Worm (Caenorhabditis elegans) whole organism, L1 larva: Measurements from ENCODE around the gene Y49E10.30.
"Not testable (repeated sequence)": the region's sequence is repeated elsewhere in the genome, so short reads cannot be mapped to it uniquely, and the experiment has no call there.

ENCODE experiments used
- C16A3.4 ChIP-seq: fragments of 150-350 bp; optimal IDR thresholded peaks from 2 replicates; lab custom pipeline; 2014; ENCODE audit warnings: missing biosample characterization, missing genetic modification characterization
- F16B12.6 ChIP-seq: fragments of 150-350 bp; optimal IDR thresholded peaks from 2 replicates; lab custom pipeline; 2014; ENCODE audit warnings: missing biosample characterization, missing genetic modification characterization
- Y116A8C.19 ChIP-seq: sonication (generic microtip); optimal IDR thresholded peaks from 2 replicates; lab custom pipeline; 2016; ENCODE audit warnings: missing compliant biosample characterization, missing genetic modification characterization, borderline replicate concordance
- blmp-1 ChIP-seq: fragments of 150-350 bp; optimal IDR thresholded peaks from 2 replicates; lab custom pipeline; 2014; ENCODE audit warnings: missing biosample characterization, missing genetic modification characterization
- ceh-88 ChIP-seq: fragments of 200-800 bp; sonication (Bioruptor generic); IDR thresholded peaks from 2 replicates; pipeline ENCODE4 v1.3.6; 2022; ENCODE audit warnings: missing genetic modification characterization, missing compliant biosample characterization
- ces-1 ChIP-seq: fragments of 150-350 bp; optimal IDR thresholded peaks from 2 replicates; lab custom pipeline; 2014; ENCODE audit warnings: missing biosample characterization, missing genetic modification reagents, missing genetic modification characterization
- efl-1 ChIP-seq, 4 experiments: fragments of 150-350 bp; optimal IDR thresholded peaks in 3 of 4; peaks in 1 of 4; 1 replicate in 1 of 4; 2 replicates in 3 of 4; lab custom pipeline; 2014; ENCODE audit warnings: missing biosample characterization in 2 of 4, missing genetic modification characterization in 2 of 4, missing genetic modification reagents in 2 of 4
- fkh-4 ChIP-seq: sonication (generic microtip); optimal IDR thresholded peaks from 2 replicates; lab custom pipeline; 2016; ENCODE audit warnings: missing compliant biosample characterization, missing genetic modification characterization, borderline replicate concordance
- irx-1 ChIP-seq: sonication (generic microtip); optimal IDR thresholded peaks from 2 replicates; lab custom pipeline; 2016; ENCODE audit warnings: missing genetic modification characterization, missing compliant biosample characterization
- jun-1 ChIP-seq: fragments of 150-350 bp; optimal IDR thresholded peaks from 2 replicates; lab custom pipeline; 2014; ENCODE audit warnings: missing biosample characterization, missing genetic modification reagents, missing genetic modification characterization
- lin-13 ChIP-seq: fragments of 150-350 bp; optimal IDR thresholded peaks from 2 replicates; lab custom pipeline; 2014; ENCODE audit warnings: missing biosample characterization, missing genetic modification reagents, missing genetic modification characterization
- lin-15B ChIP-seq: fragments of 150-350 bp; sonication (generic microtip); optimal IDR thresholded peaks from 3 replicates; lab custom pipeline; 2014; ENCODE audit warnings: missing biosample characterization, missing genetic modification characterization
- lsy-2 ChIP-seq, 2 experiments: fragments of 150-350 bp; optimal IDR thresholded peaks; 2 replicates each; lab custom pipeline; 2014; ENCODE audit warnings: missing biosample characterization in 2 of 2, missing genetic modification characterization in 2 of 2
- mdl-1 ChIP-seq, 2 experiments: fragments of 150-350 bp; optimal IDR thresholded peaks; 2 replicates each; lab custom pipeline; 2014 to 2017; ENCODE audit warnings: missing biosample characterization in 2 of 2, missing genetic modification characterization in 2 of 2, inconsistent platforms in 1 of 2
- mep-1 ChIP-seq: fragments of 150-350 bp; optimal IDR thresholded peaks from 2 replicates; lab custom pipeline; 2014; ENCODE audit warnings: missing biosample characterization, missing genetic modification characterization
- nhr-12 ChIP-seq: sonication (generic microtip); optimal IDR thresholded peaks from 2 replicates; lab custom pipeline; 2017; ENCODE audit warnings: missing biosample characterization, missing genetic modification characterization
- nhr-19 ChIP-seq: fragments of 200-800 bp; sonication (Bioruptor generic); conservative IDR thresholded peaks from 2 replicates; pipeline ENCODE4 v1.3.6; 2022; ENCODE audit warnings: missing genetic modification characterization, missing compliant biosample characterization
- nhr-20 ChIP-seq: sonication (generic microtip); optimal IDR thresholded peaks from 2 replicates; lab custom pipeline; 2016; ENCODE audit warnings: mild to moderate bottlenecking, missing genetic modification characterization, missing compliant biosample characterization
- nhr-47 ChIP-seq: sonication (generic microtip); optimal IDR thresholded peaks from 2 replicates; lab custom pipeline; 2016; ENCODE audit warnings: mild to moderate bottlenecking, missing genetic modification characterization, moderate library complexity, missing compliant biosample characterization
- nhr-71 ChIP-seq: sonication (generic microtip); optimal IDR thresholded peaks from 2 replicates; lab custom pipeline; 2016; ENCODE audit warnings: mild to moderate bottlenecking, missing genetic modification characterization, moderate library complexity, missing compliant biosample characterization
- nhr-76 ChIP-seq: sonication (generic microtip); optimal IDR thresholded peaks from 2 replicates; lab custom pipeline; 2017; ENCODE audit warnings: missing biosample characterization, missing genetic modification characterization
- nhr-77 ChIP-seq: fragments of 150-350 bp; optimal IDR thresholded peaks from 2 replicates; lab custom pipeline; 2014; ENCODE audit warnings: missing biosample characterization, missing genetic modification characterization
- nhr-90 ChIP-seq: sonication (generic microtip); optimal IDR thresholded peaks from 2 replicates; lab custom pipeline; 2016; ENCODE audit warnings: mild to moderate bottlenecking, missing genetic modification characterization, missing compliant biosample characterization; ENCODE audit not compliant: poor library complexity
- pag-3 ChIP-seq: sonication (generic microtip); optimal IDR thresholded peaks from 2 replicates; lab custom pipeline; 2017; ENCODE audit warnings: missing genetic modification characterization, mild to moderate bottlenecking, missing compliant biosample characterization, antibody characterized with exemption, borderline replicate concordance; ENCODE audit not compliant: insufficient read depth
- pqm-1 ChIP-seq: sonication (generic microtip); optimal IDR thresholded peaks from 3 replicates; lab custom pipeline; 2017; ENCODE audit warnings: missing biosample characterization, missing genetic modification characterization
- rnt-1 ChIP-seq: sonication (generic microtip); optimal IDR thresholded peaks from 2 replicates; lab custom pipeline; 2016; ENCODE audit warnings: mild to moderate bottlenecking, missing genetic modification characterization, moderate library complexity, missing compliant biosample characterization
- skn-1 ChIP-seq: fragments of 150-350 bp; optimal IDR thresholded peaks from 2 replicates; lab custom pipeline; 2014; ENCODE audit warnings: missing biosample characterization, missing genetic modification characterization
- sox-4 ChIP-seq: sonication (generic microtip); optimal IDR thresholded peaks from 2 replicates; lab custom pipeline; 2016; ENCODE audit warnings: missing genetic modification characterization, missing compliant biosample characterization
- swsn-7 ChIP-seq: sonication (generic microtip); optimal IDR thresholded peaks from 2 replicates; lab custom pipeline; 2016; ENCODE audit warnings: missing genetic modification characterization, missing compliant biosample characterization
- unc-30 ChIP-seq: sonication (generic microtip); optimal IDR thresholded peaks from 2 replicates; lab custom pipeline; 2017; ENCODE audit warnings: missing biosample characterization, missing genetic modification characterization
- unc-62 ChIP-seq: fragments of 150-350 bp; optimal IDR thresholded peaks from 2 replicates; lab custom pipeline; 2014; ENCODE audit warnings: missing biosample characterization, missing genetic modification reagents, missing genetic modification characterization
- unc-98 ChIP-seq: fragments of 200-800 bp; sonication (Bioruptor generic); IDR thresholded peaks from 2 replicates; pipeline ENCODE4 v1.3.6; 2022; ENCODE audit warnings: missing genetic modification characterization, missing compliant biosample characterization
- ztf-4 ChIP-seq: fragments of 150-350 bp; optimal IDR thresholded peaks from 2 replicates; lab custom pipeline; 2014; ENCODE audit warnings: missing biosample characterization, missing genetic modification characterization

Y49E10.30 gene

DNA sequence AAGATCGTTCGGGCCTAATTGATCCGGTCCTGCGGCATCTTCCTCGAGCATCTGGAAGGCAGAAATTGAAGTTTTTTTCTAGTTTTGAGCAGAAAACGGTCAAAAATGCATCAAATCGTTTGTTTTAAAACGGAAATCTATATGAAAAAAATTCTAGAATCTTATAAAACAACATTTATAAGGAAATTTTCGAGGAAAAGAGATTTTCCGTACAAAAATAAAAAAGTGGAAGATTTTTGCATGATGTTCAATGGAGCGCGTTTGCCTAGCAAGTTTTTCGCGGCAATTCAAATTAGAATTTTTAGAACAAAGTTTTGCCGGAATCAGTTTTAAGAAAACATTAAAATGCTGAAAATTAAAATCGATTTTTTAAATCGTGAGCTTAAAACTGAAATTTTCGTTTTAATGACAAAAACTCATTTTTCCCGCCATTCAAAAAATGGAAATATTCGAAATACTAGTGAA lies 9.5 kb upstream of the Y49E10.30 start, which contains the start of gene pph-4.2 (continued):
- no peak for TF ChIP-seq fkh-4 (tag; lab: Kevin White, UChicago)
- peak; percentile 62 for TF ChIP-seq skn-1
- TF ChIP-seq nhr-20, result peak; percentile 28
- TF ChIP-seq unc-62 (GFP tag; lab: Kevin White, UChicago), result no peak
- no peak for TF ChIP-seq Y116A8C.19 (tag; lab: Kevin White, UChicago)
- TF ChIP-seq nhr-47 (tag; lab: Kevin White, UChicago), result peak; percentile 49
- TF ChIP-seq jun-1 (tag; lab: Kevin White, UChicago), result no peak
- no peak for TF ChIP-seq nhr-71 (tag; lab: Kevin White, UChicago)
- peak; percentile 56 for TF ChIP-seq F16B12.6 (tag; lab: Kevin White, UChicago)
- TF ChIP-seq lin-13 (GFP tag; lab: Kevin White, UChicago), result peak; percentile 21
- peak; percentile 58 to 78 for TF ChIP-seq lsy-2 (tag; optimal IDR thresholded peaks at IDR 0.05; lab: Kevin White, UChicago)
- no peak for TF ChIP-seq pqm-1 (tag; lab: Kevin White, UChicago)
- no peak for TF ChIP-seq pag-3 (tag; lab: Kevin White, UChicago)
- TF ChIP-seq nhr-12 (tag; lab: Kevin White, UChicago), result no peak
- no peak for TF ChIP-seq mdl-1 (tag; optimal IDR thresholded peaks at IDR 0.05; lab: Kevin White, UChicago)
- TF ChIP-seq nhr-19 (GFP tag; lab: Robert Waterston, UW), result no peak
- TF ChIP-seq lin-15B, result peak; percentile 42
- TF ChIP-seq ztf-4 (tag; lab: Kevin White, UChicago), result no peak
- TF ChIP-seq mep-1 (tag; lab: Kevin White, UChicago), result peak; percentile 43
- no peak for TF ChIP-seq swsn-7 (tag; lab: Kevin White, UChicago)
- no peak for TF ChIP-seq nhr-77 (tag; lab: Kevin White, UChicago)
- no peak for TF ChIP-seq unc-30 (tag; lab: Kevin White, UChicago)
- TF ChIP-seq nhr-90 (tag; lab: Kevin White, UChicago), result peak; percentile 8
- TF ChIP-seq rnt-1 (tag; lab: Kevin White, UChicago), result peak; percentile 57
- TF ChIP-seq efl-1 (optimal IDR thresholded peaks at IDR 0.05; lab: Kevin White, UChicago), result peak; percentile 81 to 93
- TF ChIP-seq efl-1 (GFP tag; optimal IDR thresholded peaks at IDR 0.05 in 1 of 2; lab: Kevin White, UChicago), result peak; percentile 92 to 99
- no peak for TF ChIP-seq irx-1 (tag; lab: Kevin White, UChicago)
- TF ChIP-seq ceh-88 (GFP tag; lab: Robert Waterston, UW), result no peak
- peak; percentile 43 for TF ChIP-seq C16A3.4 (tag; lab: Kevin White, UChicago)
- no peak for TF ChIP-seq ces-1 (GFP tag; lab: Kevin White, UChicago)
- TF ChIP-seq blmp-1 (tag; lab: Kevin White, UChicago), result peak; percentile 25

DNA sequence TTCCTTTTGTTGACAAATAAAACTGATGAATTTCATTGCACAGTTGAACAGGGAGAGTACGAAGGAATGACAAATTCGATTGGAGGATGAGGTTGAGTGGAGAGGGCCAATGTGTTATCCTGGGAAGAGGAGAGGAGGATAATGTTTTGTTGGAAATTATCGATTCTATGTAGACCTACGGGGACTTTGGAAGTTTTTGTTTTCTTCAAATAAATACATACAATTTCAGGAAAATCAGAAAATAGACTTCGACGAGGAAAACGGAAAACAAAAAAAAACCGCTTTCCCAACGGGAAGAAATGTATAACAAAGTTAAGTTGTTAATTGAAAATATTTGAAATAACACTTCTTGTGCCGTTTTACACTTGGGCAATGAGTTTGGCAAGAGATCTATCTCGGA lies 3.0 kb upstream of the Y49E10.30 start, which contains the start of gene Y49E10.4:
TSS of gene Y49E10.4 (minus strand) at position 101 of the 400 bp plus-strand sequence.
- not testable (repeated sequence) for TF ChIP-seq ces-1 (GFP tag; lab: Kevin White, UChicago); nhr-47 (tag; lab: Kevin White, UChicago); sox-4 (tag; lab: Kevin White, UChicago)

DNA sequence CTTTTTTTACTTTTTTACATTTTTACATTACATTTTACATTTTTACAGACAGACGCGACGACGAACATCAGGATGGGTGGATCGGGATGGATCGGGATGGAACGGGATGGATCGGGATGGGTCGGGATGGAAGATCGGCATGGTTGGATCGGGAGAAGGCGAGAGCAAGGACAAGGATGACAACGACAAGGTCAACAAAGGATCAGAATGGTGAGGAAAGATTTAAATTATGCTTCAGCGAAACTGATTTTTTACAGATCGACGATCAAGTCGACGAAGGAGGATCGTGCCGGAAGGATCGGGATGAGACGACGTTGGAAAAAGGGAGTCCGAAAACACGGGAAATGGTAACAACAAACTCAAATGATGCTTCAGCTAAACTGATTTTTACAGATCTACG lies 1.4 kb downstream of the Y49E10.30 start:
- TF ChIP-seq efl-1 (optimal IDR thresholded peaks at IDR 0.05; lab: Kevin White, UChicago) (no peak), efl-1 (GFP tag; optimal IDR thresholded peaks at IDR 0.05 in 1 of 2; lab: Kevin White, UChicago) (peak in 1 of 2 experiments; percentile 27), unc-98 (GFP tag; lab: Robert Waterston, UW) (no peak)

DNA sequence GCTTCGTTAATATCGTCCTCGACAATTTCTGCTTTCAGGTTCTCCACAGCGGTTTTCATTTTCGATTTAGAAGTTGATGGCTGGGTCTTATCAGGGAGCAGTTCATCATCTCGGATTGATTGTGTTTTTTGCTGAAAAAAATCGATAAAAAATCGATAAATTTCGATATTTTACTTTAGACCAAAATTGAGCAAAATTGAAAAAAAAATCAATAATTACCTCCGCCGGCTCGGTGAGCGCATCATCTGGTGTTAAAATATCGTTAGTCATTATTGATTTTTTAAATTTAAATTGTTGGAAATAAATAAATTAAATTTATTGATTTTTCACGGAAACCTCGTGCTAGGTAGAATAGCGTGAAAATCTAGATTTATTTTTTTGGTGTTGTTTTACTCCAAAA lies 8.4 kb downstream of the Y49E10.30 start, which contains the start of gene Y49E10.10:
TSS of gene Y49E10.10 (plus strand) at position 381 of the 400 bp plus-strand sequence.
- TF ChIP-seq nhr-76, result no peak
- TF ChIP-seq jun-1 (tag; lab: Kevin White, UChicago), result no peak
- TF ChIP-seq sox-4 (tag; lab: Kevin White, UChicago), result no peak
- TF ChIP-seq efl-1 (optimal IDR thresholded peaks at IDR 0.05; lab: Kevin White, UChicago), result no peak
- TF ChIP-seq efl-1 (GFP tag; optimal IDR thresholded peaks at IDR 0.05 in 1 of 2; lab: Kevin White, UChicago), result peak in 1 of 2 experiments; percentile 42
